Fruit fly (Drosophila melanogaster) whole organism, pupa: Measurements from ENCODE around the gene CG10026.

Source experiments
- CG10348 ChIP-seq: fragments of 200-800 bp; sonication (Bioruptor generic); IDR thresholded peaks from 2 replicates; pipeline ENCODE4 v1.3.6; 2022; ENCODE audit warnings: missing biosample characterization, missing genetic modification characterization
- CG12605 ChIP-seq: fragments of 200-800 bp; sonication (Bioruptor generic); IDR thresholded peaks from 2 replicates; pipeline ENCODE4 v1.3.6; 2022; ENCODE audit warnings: missing biosample characterization, missing genetic modification characterization
- CG13204 ChIP-seq: fragments of 200-800 bp; sonication (Bioruptor generic); optimal IDR thresholded peaks from 2 replicates; lab custom pipeline; 2018; ENCODE audit warnings: missing biosample characterization, mild to moderate bottlenecking, missing genetic modification characterization, moderate library complexity
- CG14655 ChIP-seq: fragments of 200-800 bp; sonication (Bioruptor generic); optimal IDR thresholded peaks from 3 replicates; lab custom pipeline; 2017; ENCODE audit warnings: mild to moderate bottlenecking, missing biosample characterization, missing genetic modification reagents, missing genetic modification characterization
- CG15710 ChIP-seq: fragments of 200-800 bp; sonication (Bioruptor generic); optimal IDR thresholded peaks from 2 replicates; lab custom pipeline; 2018; ENCODE audit warnings: missing biosample characterization, mild to moderate bottlenecking, missing genetic modification characterization, moderate library complexity
- CG17806 ChIP-seq: fragments of 200-800 bp; sonication (Bioruptor generic); optimal IDR thresholded peaks from 2 replicates; lab custom pipeline; 2018; ENCODE audit warnings: missing biosample characterization, mild to moderate bottlenecking, missing genetic modification characterization, moderate library complexity
- CG32121 ChIP-seq: fragments of 200-800 bp; sonication (Bioruptor generic); IDR thresholded peaks from 2 replicates; pipeline ENCODE4 v1.3.6; 2022; ENCODE audit warnings: missing biosample characterization, missing genetic modification characterization
- CG34367 ChIP-seq: fragments of 200-800 bp; sonication (Bioruptor generic); optimal IDR thresholded peaks from 2 replicates; lab custom pipeline; 2018; ENCODE audit warnings: missing biosample characterization, mild to moderate bottlenecking, missing genetic modification characterization
- CG4496 ChIP-seq: fragments of 200-800 bp; sonication (Bioruptor generic); IDR thresholded peaks from 3 replicates; pipeline ENCODE4 v1.3.6; 2022; ENCODE audit warnings: missing biosample characterization, missing genetic modification characterization
- CG8159 ChIP-seq: fragments of 200-800 bp; sonication (Bioruptor generic); optimal IDR thresholded peaks from 3 replicates; lab custom pipeline; 2018; ENCODE audit warnings: missing biosample characterization, mild to moderate bottlenecking, missing genetic modification characterization, moderate library complexity
- CG8301 ChIP-seq: fragments of 200-800 bp; sonication (Bioruptor generic); optimal IDR thresholded peaks from 2 replicates; lab custom pipeline; 2018; ENCODE audit warnings: missing biosample characterization, mild to moderate bottlenecking, missing genetic modification characterization
- CG9948 ChIP-seq: fragments of 200-800 bp; sonication (Bioruptor generic); optimal IDR thresholded peaks from 2 replicates; lab custom pipeline; 2018; ENCODE audit warnings: missing biosample characterization, mild to moderate bottlenecking, missing genetic modification characterization, moderate library complexity
- D1 ChIP-seq: fragments of 200-800 bp; sonication (Bioruptor generic); optimal IDR thresholded peaks from 2 replicates; lab custom pipeline; 2018; ENCODE audit warnings: missing biosample characterization, mild to moderate bottlenecking, missing genetic modification characterization, moderate library complexity
- EcR ChIP-seq: fragments of 200-800 bp; sonication (Bioruptor generic); optimal IDR thresholded peaks from 3 replicates; lab custom pipeline; 2019; ENCODE audit warnings: missing biosample characterization, missing genetic modification characterization, mild to moderate bottlenecking, moderate library complexity, missing genetic modification reagents
- Ets98B ChIP-seq: fragments of 200-800 bp; sonication (Bioruptor generic); IDR thresholded peaks from 2 replicates; pipeline ENCODE4 v1.3.6; 2022; ENCODE audit warnings: missing biosample characterization, missing genetic modification characterization
- Pif1A ChIP-seq: fragments of 200-800 bp; sonication (Bioruptor generic); optimal IDR thresholded peaks from 3 replicates; lab custom pipeline; 2016; ENCODE audit warnings: missing biosample characterization, missing genetic modification characterization
- Pif1B ChIP-seq: fragments of 200-800 bp; sonication (Bioruptor generic); optimal IDR thresholded peaks from 3 replicates; lab custom pipeline; 2016; ENCODE audit warnings: missing biosample characterization, missing genetic modification characterization
- Snoo ChIP-seq: fragments of 200-800 bp; sonication (Bioruptor generic); optimal IDR thresholded peaks from 3 replicates; lab custom pipeline; 2017; ENCODE audit warnings: missing biosample characterization, mild to moderate bottlenecking, missing genetic modification characterization, inconsistent platforms
- fd96Ca ChIP-seq: fragments of 200-800 bp; sonication (Bioruptor generic); IDR thresholded peaks from 3 replicates; pipeline ENCODE4 v1.3.6; 2022; ENCODE audit warnings: missing biosample characterization, missing genetic modification characterization
- gl ChIP-seq: fragments of 200-800 bp; sonication (Bioruptor generic); optimal IDR thresholded peaks from 2 replicates; lab custom pipeline; 2018; ENCODE audit warnings: missing biosample characterization, mild to moderate bottlenecking, missing genetic modification characterization
- rn ChIP-seq: fragments of 200-800 bp; sonication (Bioruptor generic); IDR thresholded peaks from 2 replicates; pipeline ENCODE4 v1.3.6; 2022; ENCODE audit warnings: missing biosample characterization, missing genetic modification characterization

Gene CG10026

DNA sequence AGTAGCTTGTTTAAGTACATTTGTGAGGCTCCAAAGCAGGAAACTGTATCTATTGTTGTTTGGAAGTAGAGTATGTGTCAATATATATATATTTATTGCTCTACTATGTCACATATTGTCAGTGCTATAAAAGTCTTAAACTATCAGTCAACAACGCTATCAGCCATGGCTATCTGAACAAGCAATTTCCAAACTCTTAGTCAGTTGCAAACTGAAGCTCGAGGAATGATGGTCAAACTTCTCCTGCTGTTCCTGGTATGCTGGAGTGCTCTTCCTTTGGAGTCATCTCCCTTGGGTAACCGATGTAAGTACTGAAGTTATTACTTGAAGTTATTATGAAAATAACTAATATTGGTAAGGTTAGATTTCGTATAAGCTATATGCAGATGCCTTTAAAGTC, 35.2 kb upstream of the CG10026 start, which contains the start of gene lectin-37Db:
lectin-37Db (plus strand) TSS at position 204 of the 400 bp plus-strand sequence.
- TF ChIP-seq gl = no peak
- TF ChIP-seq Snoo (tag; lab: Kevin White, UChicago) = no peak
- no peak for TF ChIP-seq Pif1B (GFP tag; lab: Kevin White, UChicago)
- TF ChIP-seq Pif1A = no peak
- TF ChIP-seq CG10348 (GFP tag; lab: Robert Waterston, UW) = no peak
- TF ChIP-seq CG8301 (tag; lab: Kevin White, UChicago) = no peak
- TF ChIP-seq CG32121 = no peak
- TF ChIP-seq CG34367 (tag; lab: Kevin White, UChicago) = no peak
- no peak for TF ChIP-seq CG14655 (GFP tag; lab: Kevin White, UChicago)
- no peak for TF ChIP-seq CG4496 (GFP tag; lab: Robert Waterston, UW)
- no peak for TF ChIP-seq CG15710 (tag; lab: Kevin White, UChicago)
- no peak for TF ChIP-seq rn

DNA sequence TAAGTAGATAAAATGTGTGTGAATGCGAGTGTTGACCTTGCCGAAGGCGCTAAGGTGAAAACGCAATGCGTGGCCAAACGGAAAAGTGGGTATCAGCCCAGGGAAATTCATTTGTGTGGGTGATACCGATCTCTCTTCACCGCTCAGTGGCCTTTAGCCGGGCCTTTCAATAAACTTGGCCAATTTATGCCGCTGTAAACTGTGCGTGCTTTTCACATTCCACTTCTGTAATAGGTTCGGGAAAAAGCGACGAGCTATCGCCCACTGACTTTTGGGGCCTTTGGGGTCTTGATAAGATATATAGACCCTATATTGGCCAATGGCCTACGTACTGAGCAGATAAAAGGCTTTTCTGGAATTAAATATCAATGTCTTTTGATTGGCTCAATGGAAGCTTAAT, 32.5 kb upstream of the CG10026 start:
- no peak for TF ChIP-seq CG34367 (tag; lab: Kevin White, UChicago)
- TF ChIP-seq CG14655 (GFP tag; lab: Kevin White, UChicago) = no peak
- TF ChIP-seq CG9948 (tag; lab: Kevin White, UChicago) = no peak
- TF ChIP-seq EcR = no peak
- no peak for TF ChIP-seq CG15710 (tag; lab: Kevin White, UChicago)
- TF ChIP-seq Pif1A = no peak
- TF ChIP-seq CG17806 (tag; lab: Kevin White, UChicago) = no peak
- TF ChIP-seq CG8159 (tag; lab: Kevin White, UChicago) = no peak
- no peak for TF ChIP-seq CG13204 (GFP tag; lab: Kevin White, UChicago)
- TF ChIP-seq CG32121 = no peak
- TF ChIP-seq D1 (tag; lab: Kevin White, UChicago) = no peak
- TF ChIP-seq CG12605 = no peak
- no peak for TF ChIP-seq CG8301 (tag; lab: Kevin White, UChicago)
- TF ChIP-seq Pif1B (GFP tag; lab: Kevin White, UChicago) = no peak
- TF ChIP-seq gl = no peak
- no peak for TF ChIP-seq Ets98B (GFP tag; lab: Robert Waterston, UW)
- TF ChIP-seq Snoo (tag; lab: Kevin White, UChicago) = no peak
- no peak for TF ChIP-seq CG4496 (GFP tag; lab: Robert Waterston, UW)
- TF ChIP-seq fd96Ca (GFP tag; lab: Robert Waterston, UW) = no peak

DNA sequence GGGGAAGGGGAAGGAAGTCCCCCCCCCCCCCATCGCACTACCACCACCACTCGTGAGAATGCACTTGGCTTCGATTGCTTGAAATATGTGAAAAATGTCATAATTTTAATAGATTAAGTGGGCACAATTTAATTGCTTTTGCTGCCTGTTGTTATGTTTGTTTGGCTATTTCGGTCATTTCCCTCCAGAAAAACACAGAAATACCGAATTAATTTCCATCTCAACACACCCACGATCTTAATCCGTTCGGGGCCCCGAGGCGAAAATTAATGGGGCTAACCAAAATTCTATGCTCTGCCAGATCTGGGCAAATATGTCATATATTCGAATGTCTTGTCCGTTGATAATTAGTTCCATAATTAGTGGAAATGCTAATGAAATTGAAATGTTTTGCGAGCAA, 31.4 kb upstream of the CG10026 start:
- TF ChIP-seq CG17806 (tag; lab: Kevin White, UChicago) = no peak
- no peak for TF ChIP-seq CG14655 (GFP tag; lab: Kevin White, UChicago)
- no peak for TF ChIP-seq Pif1A

DNA sequence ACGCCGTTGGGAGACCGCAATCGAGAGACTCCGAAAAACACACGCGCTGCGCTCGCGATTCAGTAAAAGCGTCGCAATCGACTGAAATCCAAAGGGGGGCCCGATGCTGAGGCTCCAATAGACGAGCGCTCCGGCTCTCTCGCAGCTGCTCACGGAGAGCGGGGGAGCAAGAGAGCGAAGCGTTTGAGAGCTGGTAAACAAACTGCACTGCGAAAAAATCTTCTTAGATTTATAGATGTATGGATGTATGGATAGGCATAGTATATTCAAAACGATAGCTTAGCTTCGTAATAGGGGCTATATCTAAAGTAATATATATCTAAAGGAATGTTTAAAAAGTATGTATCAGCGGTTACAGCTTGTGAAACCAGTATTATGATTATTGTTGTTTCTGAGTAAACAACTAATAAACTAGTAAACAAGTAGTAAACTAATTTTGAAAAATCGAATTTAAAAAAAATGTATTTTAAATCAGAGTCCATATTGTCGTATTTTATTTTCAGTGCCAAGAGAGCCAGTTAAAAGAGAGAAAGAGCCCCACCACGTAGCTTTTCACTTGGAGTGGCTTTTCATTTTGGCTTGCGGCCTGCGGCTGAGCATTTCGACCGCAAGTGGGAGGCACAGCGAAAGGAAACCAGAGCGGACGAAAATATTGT, 30.5 kb upstream of the CG10026 start, which contains the start of the genes Alp12 and CG13085:
Alp12 (plus strand) TSS at position 584 of the 656 bp plus-strand sequence.
CG13085 (plus strand) TSS at position 584 of the 656 bp plus-strand sequence.
- peak; percentile 96 for TF ChIP-seq CG4496 (GFP tag; lab: Robert Waterston, UW)
- TF ChIP-seq D1 (tag; lab: Kevin White, UChicago) = peak; percentile 89
- peak; percentile 75 for TF ChIP-seq gl
- TF ChIP-seq EcR = peak; percentile 18
- TF ChIP-seq CG15710 (tag; lab: Kevin White, UChicago) = peak; percentile 94
- TF ChIP-seq CG12605 = peak; percentile 87
- peak; percentile 93 for TF ChIP-seq CG17806 (tag; lab: Kevin White, UChicago)
- peak; percentile 74 for TF ChIP-seq CG13204 (GFP tag; lab: Kevin White, UChicago)
- peak; percentile 99 for TF ChIP-seq CG8301 (tag; lab: Kevin White, UChicago)
- TF ChIP-seq Snoo (tag; lab: Kevin White, UChicago) = peak; percentile 93
- peak; percentile 95 for TF ChIP-seq Pif1B (GFP tag; lab: Kevin White, UChicago)
- peak; percentile 95 for TF ChIP-seq Ets98B (GFP tag; lab: Robert Waterston, UW)
- peak; percentile 92 for TF ChIP-seq CG10348 (GFP tag; lab: Robert Waterston, UW)
- peak; percentile 93 for TF ChIP-seq CG34367 (tag; lab: Kevin White, UChicago)
- TF ChIP-seq CG14655 (GFP tag; lab: Kevin White, UChicago) = peak; percentile 100
- TF ChIP-seq rn = peak; percentile 91
- TF ChIP-seq CG32121 = peak; percentile 97
- TF ChIP-seq fd96Ca (GFP tag; lab: Robert Waterston, UW) = peak; percentile 79
- peak; percentile 96 for TF ChIP-seq Pif1A
- TF ChIP-seq CG8159 (tag; lab: Kevin White, UChicago) = peak; percentile 95
- peak; percentile 97 for TF ChIP-seq CG9948 (tag; lab: Kevin White, UChicago)

DNA sequence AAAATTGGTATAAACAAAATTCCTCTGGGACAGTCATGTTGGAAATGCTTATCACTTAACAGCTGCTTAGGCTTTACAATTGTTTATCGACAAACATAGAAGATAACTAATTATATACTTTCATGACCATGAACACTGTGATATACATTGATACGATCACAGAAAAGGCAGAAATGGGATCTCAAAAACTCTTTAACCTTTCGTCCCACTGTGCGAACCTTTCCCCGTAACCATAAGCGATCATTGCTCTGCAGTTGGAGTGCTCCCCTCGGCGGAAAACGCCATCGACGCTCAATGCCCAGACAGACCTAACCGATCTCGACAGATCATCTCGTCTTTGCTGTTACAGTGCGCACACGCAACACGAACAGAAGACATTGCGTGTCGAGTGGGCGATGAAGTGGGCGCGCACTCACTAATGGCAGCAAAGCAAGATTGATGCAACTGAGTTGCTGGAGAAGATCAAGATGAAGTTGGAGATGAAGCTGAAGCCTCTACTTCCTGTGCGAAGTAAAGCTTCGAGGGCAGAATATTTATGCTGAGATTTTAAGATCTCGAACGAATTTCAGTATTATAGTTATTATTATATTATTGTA, 29.7 kb upstream of the CG10026 start:
- TF ChIP-seq fd96Ca (GFP tag; lab: Robert Waterston, UW) (0 out of 3 replicates have a peak, but pooled peaks have one; percentile 57), CG8301 (tag; lab: Kevin White, UChicago) (peak; percentile 19), Pif1A (no peak), CG13204 (GFP tag; lab: Kevin White, UChicago) (no peak), EcR (peak; percentile 41), Snoo (tag; lab: Kevin White, UChicago) (no peak)

DNA sequence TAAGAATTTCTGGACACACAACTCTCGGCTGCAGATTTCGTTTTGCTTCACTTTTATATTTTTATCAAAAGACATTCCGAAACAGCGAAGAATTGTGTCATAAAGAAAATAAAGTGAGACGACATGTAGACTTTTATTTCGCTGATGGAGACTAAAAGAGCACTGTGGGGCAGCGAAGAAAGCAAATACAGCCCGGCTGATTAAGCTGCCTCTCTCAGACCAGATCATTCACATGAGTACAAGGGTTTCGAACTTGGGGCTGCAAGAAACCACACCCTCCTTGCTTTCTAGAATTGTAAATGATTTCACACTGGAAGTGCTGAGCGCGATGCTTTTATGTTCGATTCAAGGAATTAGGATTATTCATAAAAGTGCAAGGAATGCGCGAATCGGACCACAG, 29.0 kb upstream of the CG10026 start:
- TF ChIP-seq CG32121 (no peak), CG8159 (tag; lab: Kevin White, UChicago) (no peak), D1 (tag; lab: Kevin White, UChicago) (no peak), rn (no peak), CG12605 (peak; percentile 38; the same call in 1 of the 2 replicates), CG14655 (GFP tag; lab: Kevin White, UChicago) (no peak), CG15710 (tag; lab: Kevin White, UChicago) (no peak), Ets98B (GFP tag; lab: Robert Waterston, UW) (no peak), Snoo (tag; lab: Kevin White, UChicago) (no peak), CG10348 (GFP tag; lab: Robert Waterston, UW) (no peak), Pif1B (GFP tag; lab: Kevin White, UChicago) (no peak), Pif1A (no peak), CG8301 (tag; lab: Kevin White, UChicago) (no peak), gl (peak; percentile 26), CG34367 (tag; lab: Kevin White, UChicago) (no peak), fd96Ca (GFP tag; lab: Robert Waterston, UW) (no peak), CG4496 (GFP tag; lab: Robert Waterston, UW) (no peak), CG9948 (tag; lab: Kevin White, UChicago) (no peak), CG13204 (GFP tag; lab: Kevin White, UChicago) (no peak), CG17806 (tag; lab: Kevin White, UChicago) (no peak), EcR (peak; percentile 58)
